Fruit fly (Drosophila melanogaster) whole organism, embryonic: ENCODE results near the gene CG13077.

ENCODE experiments used
- Aef1 ChIP-seq: fragments of 200-800 bp; sonication (Bioruptor generic); IDR thresholded peaks from 3 replicates; pipeline ENCODE4 v1.3.6; 2022; ENCODE audit warnings: missing biosample characterization, missing genetic modification characterization
- Blimp-1 ChIP-seq: fragments of 200-800 bp; sonication (Bioruptor generic); optimal IDR thresholded peaks from 3 replicates; lab custom pipeline; 2018; ENCODE audit warnings: missing biosample characterization, missing genetic modification characterization, mild to moderate bottlenecking, moderate library complexity, missing genetic modification reagents
- CG10543 ChIP-seq: fragments of 200-800 bp; sonication (Bioruptor generic); optimal IDR thresholded peaks from 3 replicates; lab custom pipeline; 2017; ENCODE audit warnings: missing biosample characterization, mild to moderate bottlenecking, missing genetic modification characterization, moderate library complexity
- CG10565 ChIP-seq: fragments of 200-800 bp; sonication (Bioruptor generic); optimal IDR thresholded peaks from 3 replicates; lab custom pipeline; 2016; ENCODE audit warnings: missing biosample characterization, mild to moderate bottlenecking, missing genetic modification characterization
- CG11093 ChIP-seq: fragments of 200-800 bp; sonication (Bioruptor generic); IDR thresholded peaks from 3 replicates; pipeline ENCODE4 v1.3.6; 2022; ENCODE audit warnings: missing biosample characterization, missing genetic modification characterization
- CG11504 ChIP-seq: fragments of 200-800 bp; sonication (Bioruptor generic); optimal IDR thresholded peaks from 3 replicates; lab custom pipeline; 2019; ENCODE audit warnings: missing biosample characterization, mild to moderate bottlenecking, missing genetic modification characterization, moderate library complexity
- CG14014 ChIP-seq: fragments of 200-800 bp; sonication (Bioruptor generic); IDR thresholded peaks from 2 replicates; pipeline ENCODE4 v1.3.6; 2022; ENCODE audit warnings: missing biosample characterization, missing genetic modification characterization
- CG14965 ChIP-seq: fragments of 200-800 bp; sonication (Bioruptor generic); optimal IDR thresholded peaks from 2 replicates; lab custom pipeline; 2016; ENCODE audit warnings: missing biosample characterization, missing genetic modification characterization, borderline replicate concordance
- CG1602 ChIP-seq: fragments of 200-800 bp; sonication (Bioruptor generic); optimal IDR thresholded peaks from 3 replicates; lab custom pipeline; 2016; ENCODE audit warnings: missing biosample characterization, missing genetic modification characterization
- CG1603 ChIP-seq: fragments of 200-800 bp; sonication (Bioruptor generic); optimal IDR thresholded peaks from 2 replicates; lab custom pipeline; 2019; ENCODE audit warnings: missing biosample characterization, mild to moderate bottlenecking, missing genetic modification characterization, moderate library complexity
- CG16779 ChIP-seq: fragments of 200-800 bp; sonication (Bioruptor generic); IDR thresholded peaks from 2 replicates; pipeline ENCODE4 v1.3.6; 2022; ENCODE audit warnings: missing biosample characterization, missing genetic modification characterization
- CG18262 ChIP-seq: fragments of 200-800 bp; optimal IDR thresholded peaks from 3 replicates; lab custom pipeline; 2019; ENCODE audit warnings: missing biosample characterization, mild to moderate bottlenecking, missing genetic modification characterization, moderate library complexity
- CG18764 ChIP-seq: fragments of 200-800 bp; sonication (Bioruptor generic); optimal IDR thresholded peaks from 3 replicates; lab custom pipeline; 2016; ENCODE audit warnings: missing biosample characterization, missing genetic modification characterization
- CG2202 ChIP-seq: fragments of 200-800 bp; sonication (Bioruptor generic); optimal IDR thresholded peaks from 2 replicates; lab custom pipeline; 2018; ENCODE audit warnings: missing biosample characterization, mild to moderate bottlenecking, missing genetic modification characterization
- CG2712 ChIP-seq: fragments of 200-800 bp; optimal IDR thresholded peaks from 3 replicates; lab custom pipeline; 2019; ENCODE audit warnings: missing biosample characterization, mild to moderate bottlenecking, missing genetic modification characterization, moderate library complexity
- CG34376 ChIP-seq: fragments of 200-800 bp; sonication (Bioruptor generic); optimal IDR thresholded peaks from 2 replicates; lab custom pipeline; 2018; ENCODE audit warnings: missing biosample characterization, mild to moderate bottlenecking, missing genetic modification characterization
- CG3995 ChIP-seq: fragments of 200-800 bp; sonication (Bioruptor generic); optimal IDR thresholded peaks from 3 replicates; lab custom pipeline; 2016; ENCODE audit warnings: missing biosample characterization, missing genetic modification characterization
- CG4424 ChIP-seq: fragments of 200-800 bp; sonication (Bioruptor generic); optimal IDR thresholded peaks from 3 replicates; lab custom pipeline; 2016; ENCODE audit warnings: missing biosample characterization, missing genetic modification characterization
- CG4854 ChIP-seq: fragments of 200-800 bp; sonication (Bioruptor generic); optimal IDR thresholded peaks from 2 replicates; lab custom pipeline; 2016; ENCODE audit warnings: missing biosample characterization, missing genetic modification characterization, inconsistent platforms
- CG6175 ChIP-seq: fragments of 200-800 bp; sonication (Bioruptor generic); IDR thresholded peaks from 3 replicates; pipeline ENCODE4 v1.3.6; 2022; ENCODE audit warnings: missing biosample characterization, missing genetic modification characterization
- CG7745 ChIP-seq: fragments of 200-800 bp; sonication (Bioruptor generic); optimal IDR thresholded peaks from 2 replicates; lab custom pipeline; 2018; ENCODE audit warnings: missing biosample characterization, mild to moderate bottlenecking, missing genetic modification characterization, moderate library complexity
- CG8388 ChIP-seq: fragments of 200-800 bp; sonication (Bioruptor generic); optimal IDR thresholded peaks from 2 replicates; lab custom pipeline; 2019; ENCODE audit warnings: missing biosample characterization, mild to moderate bottlenecking, missing genetic modification characterization, moderate library complexity
- Eip74EF ChIP-seq, 2 experiments: fragments of 200-800 bp in 1 of 2; fragments of >200 bp in 1 of 2; sonication (Bioruptor generic) in 1 of 2; optimal IDR thresholded peaks; 2 replicates each; lab custom pipeline; 2017 to 2019; ENCODE audit warnings: missing biosample characterization in 2 of 2, missing genetic modification characterization in 2 of 2, mild to moderate bottlenecking in 1 of 2, moderate library complexity in 1 of 2
- H2.0 ChIP-seq: fragments of 200-800 bp; sonication (Bioruptor generic); IDR thresholded peaks from 2 replicates; pipeline ENCODE4 v1.3.6; 2022; ENCODE audit warnings: missing biosample characterization, missing genetic modification characterization
- HLH4C ChIP-seq: fragments of 200-800 bp; sonication (Bioruptor generic); IDR thresholded peaks from 3 replicates; pipeline ENCODE4 v1.3.6; 2022; ENCODE audit warnings: missing biosample characterization, missing genetic modification characterization; ENCODE audit not compliant: partially characterized antibody
- Hand ChIP-seq: fragments of 200-800 bp; sonication (Bioruptor generic); optimal IDR thresholded peaks from 2 replicates; lab custom pipeline; 2017; ENCODE audit warnings: mild to moderate bottlenecking, missing biosample characterization, missing genetic modification reagents, missing genetic modification characterization
- Hr51 ChIP-seq, 2 experiments: fragments of 200-800 bp; sonication (Bioruptor generic); optimal IDR thresholded peaks; 2 replicates in 1 of 2; 3 replicates in 1 of 2; lab custom pipeline; 2016 to 2018; ENCODE audit warnings: missing biosample characterization in 2 of 2, missing genetic modification characterization in 2 of 2, mild to moderate bottlenecking in 1 of 2, moderate library complexity in 1 of 2
- Optix ChIP-seq: fragments of 200-800 bp; sonication (Bioruptor generic); IDR thresholded peaks from 3 replicates; pipeline ENCODE4 v1.3.6; 2022; ENCODE audit warnings: missing biosample characterization, missing genetic modification characterization
- Rx ChIP-seq: fragments of 200-800 bp; sonication (Bioruptor generic); IDR thresholded peaks from 2 replicates; pipeline ENCODE4 v1.3.6; 2022; ENCODE audit warnings: missing biosample characterization, missing genetic modification characterization
- Trl ChIP-seq, 3 experiments: fragments of >200 bp in 2 of 3; fragments of 200-800 bp in 1 of 3; sonication (Bioruptor generic) in 1 of 3; optimal IDR thresholded peaks; 2 replicates in 1 of 3; 3 replicates in 2 of 3; lab custom pipeline; 2016 to 2017; ENCODE audit warnings: missing biosample characterization in 1 of 3, missing genetic modification characterization in 1 of 3
- Xbp1 ChIP-seq: fragments of 200-800 bp; sonication (Bioruptor generic); optimal IDR thresholded peaks from 3 replicates; lab custom pipeline; 2016; ENCODE audit warnings: missing biosample characterization, mild to moderate bottlenecking, missing genetic modification characterization
- amos ChIP-seq: fragments of 200-800 bp; sonication (Bioruptor generic); IDR thresholded peaks from 2 replicates; pipeline ENCODE4 v1.3.6; 2022; ENCODE audit warnings: missing biosample characterization, missing genetic modification characterization; ENCODE audit not compliant: partially characterized antibody
- br ChIP-seq: fragments of >200 bp; optimal IDR thresholded peaks from 2 replicates; lab custom pipeline; 2017
- chm ChIP-seq: fragments of 200-800 bp; sonication (Bioruptor generic); IDR thresholded peaks from 2 replicates; pipeline ENCODE4 v1.3.6; 2022; ENCODE audit warnings: missing biosample characterization, missing genetic modification characterization
- cwo ChIP-seq: fragments of 200-800 bp; sonication (Bioruptor generic); optimal IDR thresholded peaks from 3 replicates; lab custom pipeline; 2017; ENCODE audit warnings: missing biosample characterization, missing genetic modification characterization, mild to moderate bottlenecking, moderate library complexity, missing genetic modification reagents
- dan ChIP-seq: fragments of 200-800 bp; sonication (Bioruptor generic); IDR thresholded peaks from 2 replicates; pipeline ENCODE4 v1.3.6; 2022; ENCODE audit warnings: missing biosample characterization, missing genetic modification characterization
- gsb ChIP-seq: fragments of 200-800 bp; sonication (Bioruptor generic); IDR thresholded peaks from 2 replicates; pipeline ENCODE4 v1.3.6; 2022; ENCODE audit warnings: missing biosample characterization, missing genetic modification characterization
- gsb-n ChIP-seq: fragments of 200-800 bp; sonication (Bioruptor generic); optimal IDR thresholded peaks from 3 replicates; lab custom pipeline; 2018; ENCODE audit warnings: missing biosample characterization, mild to moderate bottlenecking, missing genetic modification characterization
- her ChIP-seq: fragments of 200-800 bp; sonication (Bioruptor generic); optimal IDR thresholded peaks from 2 replicates; lab custom pipeline; 2016; ENCODE audit warnings: missing biosample characterization, missing genetic modification characterization
- hth ChIP-seq: fragments of >200 bp; optimal IDR thresholded peaks from 2 replicates; lab custom pipeline; 2017; ENCODE audit warnings: inconsistent platforms
- jumu ChIP-seq: fragments of 200-800 bp; sonication (Bioruptor generic); optimal IDR thresholded peaks from 3 replicates; lab custom pipeline; 2016; ENCODE audit warnings: missing biosample characterization, missing genetic modification characterization
- mld ChIP-seq: fragments of 200-800 bp; sonication (Bioruptor generic); IDR thresholded peaks from 3 replicates; pipeline ENCODE4 v1.3.6; 2022; ENCODE audit warnings: missing biosample characterization, missing genetic modification characterization; ENCODE audit not compliant: partially characterized antibody
- nau ChIP-seq: fragments of 200-800 bp; sonication (Bioruptor generic); optimal IDR thresholded peaks from 3 replicates; lab custom pipeline; 2017; ENCODE audit warnings: missing biosample characterization, mild to moderate bottlenecking, missing genetic modification characterization, missing genetic modification reagents
- phol ChIP-seq: fragments of 200-800 bp; sonication (Bioruptor generic); optimal IDR thresholded peaks from 3 replicates; lab custom pipeline; 2018; ENCODE audit warnings: missing biosample characterization, mild to moderate bottlenecking, missing genetic modification characterization, moderate library complexity
- pita ChIP-seq: fragments of 200-800 bp; sonication (Bioruptor generic); optimal IDR thresholded peaks from 2 replicates; lab custom pipeline; 2017; ENCODE audit warnings: missing biosample characterization, mild to moderate bottlenecking, missing genetic modification characterization
- shn ChIP-seq: fragments of 200-800 bp; sonication (Bioruptor generic); optimal IDR thresholded peaks from 3 replicates; lab custom pipeline; 2016; ENCODE audit warnings: missing biosample characterization, missing genetic modification characterization
- sisA ChIP-seq: fragments of 200-800 bp; sonication (Bioruptor generic); IDR thresholded peaks from 2 replicates; pipeline ENCODE4 v1.3.6; 2022; ENCODE audit warnings: missing biosample characterization, missing genetic modification characterization
- tna ChIP-seq: fragments of 200-800 bp; sonication (Bioruptor generic); IDR thresholded peaks from 2 replicates; pipeline ENCODE4 v1.3.6; 2022; ENCODE audit warnings: missing biosample characterization, missing genetic modification characterization; ENCODE audit not compliant: partially characterized antibody
- zfh1 ChIP-seq: fragments of 200-800 bp; sonication (Bioruptor generic); IDR thresholded peaks from 3 replicates; pipeline ENCODE4 v1.3.6; 2022; ENCODE audit warnings: missing biosample characterization, missing genetic modification characterization

CG13077 gene

DNA sequence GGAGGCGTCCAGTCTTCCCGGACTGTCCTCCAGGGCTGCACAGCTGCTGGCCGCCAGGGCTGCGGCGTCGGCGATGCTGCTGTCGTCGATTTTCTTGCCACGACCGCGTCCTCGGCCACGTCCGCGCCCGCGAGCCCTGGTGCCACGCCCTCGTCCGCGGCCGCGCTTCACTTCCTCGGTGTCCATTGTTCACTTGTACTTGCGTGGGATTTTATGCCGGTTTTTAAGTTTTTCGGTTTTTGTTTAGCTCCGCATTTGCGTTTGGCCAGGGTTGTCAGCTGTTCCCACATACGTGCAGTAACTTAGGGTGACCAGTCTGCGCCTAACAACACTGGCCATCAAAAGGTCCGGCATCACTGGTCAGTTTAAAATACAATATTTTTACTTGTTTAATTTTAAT lies 16.5 kb downstream of the CG13077 start, which contains the start of gene Hakai (continued):
- TF ChIP-seq mld (GFP tag; lab: Robert Waterston, UW) (no peak), br (lab: Kevin White, UChicago) (no peak), Blimp-1 (GFP tag; lab: Kevin White, UChicago) (peak; percentile 3), zfh1 (GFP tag; lab: Robert Waterston, UW) (peak; percentile 68; the same call in 2 of the 3 replicates), CG1603 (tag; lab: Kevin White, UChicago) (peak; percentile 45), CG7745 (tag; lab: Kevin White, UChicago) (no peak), phol (tag; lab: Kevin White, UChicago) (peak; percentile 70), her (peak; percentile 58), CG3995 (peak; percentile 4), CG11504 (peak; percentile 55), CG10543 (GFP tag; lab: Kevin White, UChicago) (peak; percentile 30), Hr51 (GFP tag; optimal IDR thresholded peaks at IDR 0.05; lab: Kevin White, UChicago) (peak; percentile 27 to 68), CG2712 (tag; lab: Kevin White, UChicago) (peak; percentile 47), Eip74EF (GFP tag; optimal IDR thresholded peaks at IDR 0.05; lab: Kevin White, UChicago) (no peak), CG8388 (GFP tag; lab: Kevin White, UChicago) (peak; percentile 37), H2.0 (GFP tag; lab: Robert Waterston, UW) (peak; percentile 39; the same call in 1 of the 2 replicates), amos (peak; percentile 54), Aef1 (0 out of 3 replicates have a peak, but pooled peaks have one; percentile 45), CG10565 (GFP tag; lab: Kevin White, UChicago) (no peak), Hand (GFP tag; lab: Kevin White, UChicago) (no peak), CG18764 (GFP tag; lab: Kevin White, UChicago) (peak; percentile 45), CG2202 (tag; lab: Kevin White, UChicago) (no peak), jumu (GFP tag; lab: Kevin White, UChicago) (peak; percentile 71), CG14965 (GFP tag; lab: Kevin White, UChicago) (no peak), sisA (peak; percentile 54), HLH4C (GFP tag; lab: Robert Waterston, UW) (0 out of 3 replicates have a peak, but pooled peaks have one; percentile 38), Xbp1 (GFP tag; lab: Kevin White, UChicago) (peak; percentile 81), CG1602 (peak; percentile 37), Optix (peak; percentile 46; the same call in 1 of the 3 replicates), dan (GFP tag; lab: Robert Waterston, UW) (no peak), Rx (GFP tag; lab: Robert Waterston, UW) (peak; percentile 32), CG16779 (GFP tag; lab: Robert Waterston, UW) (no peak), tna (GFP tag; lab: Robert Waterston, UW) (peak; percentile 41; the same call in 1 of the 2 replicates), gsb-n (tag; lab: Kevin White, UChicago) (peak; percentile 28), nau (GFP tag; lab: Kevin White, UChicago) (no peak), chm (0 out of 2 replicates have a peak, but pooled peaks have one; percentile 12), CG11093 (GFP tag; lab: Robert Waterston, UW) (peak; percentile 47; the same call in 1 of the 3 replicates), pita (GFP tag; lab: Kevin White, UChicago) (no peak), Trl (optimal IDR thresholded peaks at IDR 0.05; lab: Kevin White, UChicago) (peak in 1 of 2 experiments; percentile 0), Trl (GFP tag; optimal IDR thresholded peaks at IDR 0.05; lab: Kevin White, UChicago) (peak; percentile 64), cwo (GFP tag; lab: Kevin White, UChicago) (no peak), CG6175 (GFP tag; lab: Robert Waterston, UW) (0 out of 3 replicates have a peak, but pooled peaks have one; percentile 50), CG34376 (GFP tag; lab: Kevin White, UChicago) (peak; percentile 82), CG4424 (GFP tag; lab: Kevin White, UChicago) (peak; percentile 60), CG18262 (tag; lab: Kevin White, UChicago) (peak; percentile 5), shn (GFP tag; lab: Kevin White, UChicago) (peak; percentile 74), CG14014 (peak; percentile 61; the same call in 1 of the 2 replicates), gsb (GFP tag; lab: Robert Waterston, UW) (no peak), CG4854 (GFP tag; lab: Kevin White, UChicago) (no peak), hth (lab: Kevin White, UChicago) (no peak)
